Worm (Caenorhabditis elegans) whole organism, midembryonic: Measurements from ENCODE around the gene K12D9.1.

Experiments used
- T22C8.4 ChIP-seq: fragments of 200-800 bp; sonication (Bioruptor generic); IDR thresholded peaks from 2 replicates; pipeline ENCODE4 v1.3.6; 2022; ENCODE audit warnings: missing genetic modification characterization, missing compliant biosample characterization
- flt-1 ChIP-seq: fragments of 200-800 bp; sonication (Bioruptor generic); IDR thresholded peaks from 2 replicates; pipeline ENCODE4 v1.3.6; 2022; ENCODE audit warnings: missing genetic modification characterization, missing compliant biosample characterization
- klf-2 ChIP-seq: fragments of 200-800 bp; sonication (Bioruptor generic); conservative IDR thresholded peaks from 2 replicates; pipeline ENCODE4 v1.3.6; 2022; ENCODE audit warnings: missing genetic modification reagents, missing genetic modification characterization, missing compliant biosample characterization
- med-1 ChIP-seq: sonication (generic microtip); optimal IDR thresholded peaks from 2 replicates; lab custom pipeline; 2017; ENCODE audit warnings: missing genetic modification characterization, mild to moderate bottlenecking, missing compliant biosample characterization, antibody characterized with exemption, missing genetic modification reagents; ENCODE audit not compliant: insufficient read depth
- tab-1 ChIP-seq: fragments of 200-800 bp; sonication (Bioruptor generic); IDR thresholded peaks from 2 replicates; pipeline ENCODE4 v1.3.6; 2022; ENCODE audit warnings: missing genetic modification characterization, missing compliant biosample characterization
- ztf-23 ChIP-seq: fragments of 200-800 bp; sonication (Bioruptor generic); IDR thresholded peaks from 2 replicates; pipeline ENCODE4 v1.3.6; 2022; ENCODE audit warnings: missing genetic modification reagents, missing genetic modification characterization, missing compliant biosample characterization
- ztf-29 ChIP-seq: fragments of 200-800 bp; sonication (Bioruptor generic); IDR thresholded peaks from 2 replicates; pipeline ENCODE4 v1.3.6; 2022; ENCODE audit warnings: missing genetic modification reagents, missing genetic modification characterization, missing compliant biosample characterization

DNA sequence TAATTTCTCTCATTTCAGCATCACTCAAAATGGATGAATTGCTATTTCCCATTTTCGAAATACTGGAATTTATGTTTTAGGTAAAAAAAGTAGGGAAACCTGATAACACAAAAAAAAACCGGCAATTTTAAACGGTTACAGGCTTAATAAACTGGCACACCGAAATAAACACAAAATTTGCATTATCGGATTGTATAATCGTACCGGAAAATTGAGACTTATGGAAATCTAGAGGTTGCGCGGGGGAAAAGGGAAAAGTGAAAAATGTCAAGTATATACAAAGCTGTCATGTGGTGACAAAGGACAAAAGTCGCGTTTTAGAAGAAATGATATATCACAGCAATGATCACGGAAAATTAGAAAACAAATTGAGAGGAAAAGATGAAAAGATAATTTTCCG lies 25.0 kb downstream of the K12D9.1 start, which contains the start of gene chpf-2:
- TF ChIP-seq ztf-29 (GFP tag; lab: Robert Waterston, UW) (no peak), klf-2 (GFP tag; lab: Robert Waterston, UW) (no peak), med-1 (GFP tag; lab: Kevin White, UChicago) (no peak), ztf-23 (GFP tag; lab: Robert Waterston, UW) (no peak), T22C8.4 (GFP tag; lab: Robert Waterston, UW) (no peak), tab-1 (GFP tag; lab: Robert Waterston, UW) (no peak), flt-1 (GFP tag; lab: Robert Waterston, UW) (no peak)
